Worm (Caenorhabditis elegans) whole organism, young adult: ENCODE results near the gene snu-23.

Experiments used
- B0019.2 ChIP-seq: fragments of 200-800 bp; sonication (Bioruptor generic); conservative IDR thresholded peaks from 2 replicates; pipeline ENCODE4 v1.3.6; 2022; ENCODE audit warnings: missing genetic modification reagents, missing genetic modification characterization, missing compliant biosample characterization
- B0336.3 ChIP-seq: fragments of 200-800 bp; sonication (Bioruptor generic); IDR thresholded peaks from 2 replicates; pipeline ENCODE4 v1.3.6; 2022; ENCODE audit warnings: missing genetic modification characterization, missing compliant biosample characterization
- F22D6.2 ChIP-seq: sonication (generic microtip); optimal IDR thresholded peaks from 2 replicates; lab custom pipeline; 2016; ENCODE audit warnings: mild to moderate bottlenecking, missing genetic modification characterization, missing compliant biosample characterization
- T07F8.4 ChIP-seq: sonication (generic microtip); optimal IDR thresholded peaks from 2 replicates; lab custom pipeline; 2016; ENCODE audit warnings: mild to moderate bottlenecking, missing genetic modification characterization, moderate library complexity, missing compliant biosample characterization
- T26A5.8 ChIP-seq: sonication (generic microtip); optimal IDR thresholded peaks from 2 replicates; lab custom pipeline; 2016; ENCODE audit warnings: missing genetic modification characterization, missing compliant biosample characterization
- Y56A3A.18 ChIP-seq: fragments of 200-800 bp; sonication (Bioruptor generic); IDR thresholded peaks from 2 replicates; pipeline ENCODE4 v1.3.6; 2022; ENCODE audit warnings: missing genetic modification reagents, missing genetic modification characterization, missing compliant biosample characterization
- Y67H2A.10 ChIP-seq: fragments of 200-800 bp; sonication (Bioruptor generic); conservative IDR thresholded peaks from 2 replicates; pipeline ENCODE4 v1.3.6; 2022; ENCODE audit warnings: missing genetic modification reagents, missing genetic modification characterization, missing compliant biosample characterization
- Y95B8A.8 ChIP-seq: fragments of 200-800 bp; sonication (Bioruptor generic); IDR thresholded peaks from 2 replicates; pipeline ENCODE4 v1.3.6; 2022; ENCODE audit warnings: missing genetic modification reagents, missing genetic modification characterization, missing compliant biosample characterization
- ZK185.1 ChIP-seq: sonication (generic microtip); optimal IDR thresholded peaks from 2 replicates; lab custom pipeline; 2016; ENCODE audit warnings: mild to moderate bottlenecking, missing genetic modification characterization, missing compliant biosample characterization; ENCODE audit not compliant: poor library complexity, severe bottlenecking
- aptf-3 ChIP-seq: fragments of 200-800 bp; sonication (Bioruptor generic); IDR thresholded peaks from 2 replicates; pipeline ENCODE4 v1.3.6; 2022; ENCODE audit warnings: missing genetic modification characterization, missing compliant biosample characterization
- athp-1 ChIP-seq: sonication (generic microtip); optimal IDR thresholded peaks from 2 replicates; lab custom pipeline; 2017; ENCODE audit warnings: mild to moderate bottlenecking, missing genetic modification characterization, missing compliant biosample characterization
- attf-3 ChIP-seq: fragments of 200-800 bp; sonication (Bioruptor generic); conservative IDR thresholded peaks from 2 replicates; pipeline ENCODE4 v1.3.6; 2022; ENCODE audit warnings: missing genetic modification reagents, missing genetic modification characterization, missing compliant biosample characterization
- ceh-100 ChIP-seq: fragments of 200-800 bp; sonication (Bioruptor generic); IDR thresholded peaks from 2 replicates; pipeline ENCODE4 v1.3.6; 2022; ENCODE audit warnings: missing genetic modification reagents, missing genetic modification characterization, missing compliant biosample characterization
- ceh-40 ChIP-seq: fragments of 200-800 bp; sonication (Bioruptor generic); IDR thresholded peaks from 2 replicates; pipeline ENCODE4 v1.3.6; 2022; ENCODE audit warnings: missing genetic modification characterization, missing compliant biosample characterization
- chd-7 ChIP-seq: sonication (generic microtip); optimal IDR thresholded peaks from 2 replicates; lab custom pipeline; 2016; ENCODE audit warnings: mild to moderate bottlenecking, missing genetic modification characterization, moderate library complexity, missing compliant biosample characterization
- dox-1 ChIP-seq: fragments of 200-800 bp; sonication (Bioruptor generic); IDR thresholded peaks from 2 replicates; pipeline ENCODE4 v1.3.6; 2022; ENCODE audit warnings: missing genetic modification reagents, missing genetic modification characterization, missing compliant biosample characterization
- egl-18 ChIP-seq: fragments of 200-800 bp; sonication (Bioruptor generic); IDR thresholded peaks from 2 replicates; pipeline ENCODE4 v1.3.6; 2022; ENCODE audit warnings: missing genetic modification reagents, missing genetic modification characterization, missing compliant biosample characterization
- ekl-4 ChIP-seq: fragments of 200-800 bp; sonication (Bioruptor generic); IDR thresholded peaks from 2 replicates; pipeline ENCODE4 v1.3.6; 2022; ENCODE audit warnings: missing genetic modification reagents, missing genetic modification characterization, missing compliant biosample characterization
- ets-4 ChIP-seq: fragments of 200-800 bp; sonication (Bioruptor generic); optimal IDR thresholded peaks from 2 replicates; lab custom pipeline; 2018; ENCODE audit warnings: mild to moderate bottlenecking, missing genetic modification characterization, missing compliant biosample characterization
- fkh-3 ChIP-seq: sonication (generic microtip); optimal IDR thresholded peaks from 2 replicates; lab custom pipeline; 2016; ENCODE audit warnings: mild to moderate bottlenecking, missing genetic modification characterization, missing compliant biosample characterization
- hlh-12 ChIP-seq: sonication (generic microtip); optimal IDR thresholded peaks from 2 replicates; lab custom pipeline; 2016; ENCODE audit warnings: missing genetic modification characterization, missing compliant biosample characterization
- hsf-1 ChIP-seq: fragments of 200-800 bp; sonication (Bioruptor generic); IDR thresholded peaks from 2 replicates; pipeline ENCODE4 v1.3.6; 2022; ENCODE audit warnings: missing genetic modification reagents, missing genetic modification characterization, missing compliant biosample characterization
- lin-26 ChIP-seq: fragments of 200-800 bp; sonication (Bioruptor generic); IDR thresholded peaks from 2 replicates; pipeline ENCODE4 v1.3.6; 2022; ENCODE audit warnings: missing genetic modification reagents, missing genetic modification characterization, missing compliant biosample characterization
- lin-40 ChIP-seq: sonication (generic microtip); optimal IDR thresholded peaks from 2 replicates; lab custom pipeline; 2016; ENCODE audit warnings: missing genetic modification characterization, mild to moderate bottlenecking, missing compliant biosample characterization, missing genotype, missing genetic modification reagents
- lir-1 ChIP-seq: fragments of 200-800 bp; sonication (Bioruptor generic); conservative IDR thresholded peaks from 2 replicates; pipeline ENCODE4 v1.3.6; 2022; ENCODE audit warnings: missing genetic modification reagents, missing genetic modification characterization, missing compliant biosample characterization
- lsl-1 ChIP-seq: fragments of 200-800 bp; sonication (Bioruptor generic); optimal IDR thresholded peaks from 2 replicates; lab custom pipeline; 2018; ENCODE audit warnings: mild to moderate bottlenecking, missing genetic modification characterization, moderate library complexity, missing compliant biosample characterization
- madf-8 ChIP-seq: fragments of 200-800 bp; sonication (Bioruptor generic); conservative IDR thresholded peaks from 2 replicates; pipeline ENCODE4 v1.3.6; 2022; ENCODE audit warnings: missing genetic modification reagents, missing genetic modification characterization, missing compliant biosample characterization
- mel-28 ChIP-seq: sonication (generic microtip); optimal IDR thresholded peaks from 2 replicates; lab custom pipeline; 2016; ENCODE audit warnings: borderline replicate concordance, mild to moderate bottlenecking, missing genetic modification characterization, missing compliant biosample characterization
- nfya-1 ChIP-seq: sonication (generic microtip); optimal IDR thresholded peaks from 2 replicates; lab custom pipeline; 2017; ENCODE audit warnings: antibody characterized with exemption, missing compliant biosample characterization, missing genetic modification characterization, borderline replicate concordance; ENCODE audit not compliant: insufficient read depth
- pbrm-1 ChIP-seq: fragments of 200-800 bp; sonication (Bioruptor generic); IDR thresholded peaks from 2 replicates; pipeline ENCODE4 v1.3.6; 2022; ENCODE audit warnings: missing genetic modification reagents, missing genetic modification characterization, missing compliant biosample characterization
- repo-1 ChIP-seq: sonication (generic microtip); optimal IDR thresholded peaks from 2 replicates; lab custom pipeline; 2017; ENCODE audit warnings: mild to moderate bottlenecking, missing genetic modification characterization, missing compliant biosample characterization
- sdz-38 ChIP-seq: sonication (generic microtip); optimal IDR thresholded peaks from 2 replicates; lab custom pipeline; 2016; ENCODE audit warnings: missing genotype, missing genetic modification characterization, missing compliant biosample characterization
- snpc-1.3 ChIP-seq: sonication (generic microtip); optimal IDR thresholded peaks from 2 replicates; lab custom pipeline; 2017; ENCODE audit warnings: missing genetic modification characterization, mild to moderate bottlenecking, missing compliant biosample characterization, antibody characterized with exemption, moderate library complexity, missing genotype, missing genetic modification reagents; ENCODE audit not compliant: insufficient read depth
- unc-130 ChIP-seq: sonication (generic microtip); optimal IDR thresholded peaks from 2 replicates; lab custom pipeline; 2016; ENCODE audit warnings: missing genetic modification reagents, missing genetic modification characterization, missing compliant biosample characterization
- zfh-2 ChIP-seq: fragments of 200-800 bp; sonication (Bioruptor generic); conservative IDR thresholded peaks from 2 replicates; pipeline ENCODE4 v1.3.6; 2022; ENCODE audit warnings: missing genetic modification reagents, missing genetic modification characterization, missing compliant biosample characterization
- ztf-18 ChIP-seq: sonication (generic microtip); optimal IDR thresholded peaks from 2 replicates; lab custom pipeline; 2016; ENCODE audit warnings: missing genotype, mild to moderate bottlenecking, missing genetic modification characterization, missing compliant biosample characterization
- ztf-22 ChIP-seq: fragments of 200-800 bp; sonication (Bioruptor generic); optimal IDR thresholded peaks from 2 replicates; lab custom pipeline; 2018; ENCODE audit warnings: mild to moderate bottlenecking, missing genetic modification characterization, moderate library complexity, missing compliant biosample characterization
- ztf-26 ChIP-seq: sonication (generic microtip); optimal IDR thresholded peaks from 2 replicates; lab custom pipeline; 2017; ENCODE audit warnings: missing genetic modification characterization, missing compliant biosample characterization
- ztf-28 ChIP-seq: fragments of 200-800 bp; sonication (Bioruptor generic); IDR thresholded peaks from 2 replicates; pipeline ENCODE4 v1.3.6; 2022; ENCODE audit warnings: missing genetic modification reagents, missing genetic modification characterization, missing compliant biosample characterization
- ztf-3 ChIP-seq: fragments of 200-800 bp; sonication (Bioruptor generic); optimal IDR thresholded peaks from 2 replicates; lab custom pipeline; 2018; ENCODE audit warnings: mild to moderate bottlenecking, missing genetic modification characterization, missing compliant biosample characterization
- ztf-6 ChIP-seq: fragments of 200-800 bp; sonication (Bioruptor generic); IDR thresholded peaks from 2 replicates; pipeline ENCODE4 v1.3.6; 2022; ENCODE audit warnings: missing genetic modification reagents, missing genetic modification characterization, missing compliant biosample characterization

snu-23 gene

ce11 chrIII:7728494-7728893, 41.4 kb downstream of the snu-23 start (continued):
- TF ChIP-seq hlh-12: no peak
- TF ChIP-seq ekl-4 (GFP tag; lab: Robert Waterston, UW): no peak
- TF ChIP-seq pbrm-1: no peak
- TF ChIP-seq F22D6.2 (tag; lab: Kevin White, UChicago): no peak
- peak; percentile 54 for TF ChIP-seq ets-4 (GFP tag; lab: Kevin White, UChicago)
- no peak for TF ChIP-seq attf-3
- no peak for TF ChIP-seq madf-8 (GFP tag; lab: Robert Waterston, UW)
- no peak for TF ChIP-seq nfya-1 (tag; lab: Kevin White, UChicago)
- TF ChIP-seq unc-130 (GFP tag; lab: Kevin White, UChicago): no peak
- no peak for TF ChIP-seq ztf-6 (GFP tag; lab: Robert Waterston, UW)
- no peak for TF ChIP-seq Y95B8A.8
- TF ChIP-seq hsf-1 (GFP tag; lab: Robert Waterston, UW): peak; percentile 20; the same call in 1 of the 2 replicates
- TF ChIP-seq Y67H2A.10 (GFP tag; lab: Robert Waterston, UW): no peak
- TF ChIP-seq Y56A3A.18: no peak
- TF ChIP-seq repo-1 (tag; lab: Kevin White, UChicago): peak; percentile 39
- no peak for TF ChIP-seq ztf-3
- no peak for TF ChIP-seq athp-1
- TF ChIP-seq fkh-3 (tag; lab: Kevin White, UChicago): no peak
- TF ChIP-seq ztf-22 (GFP tag; lab: Kevin White, UChicago): peak; percentile 75
- TF ChIP-seq zfh-2 (GFP tag; lab: Robert Waterston, UW): no peak
- peak; percentile 6 for TF ChIP-seq ztf-26 (tag; lab: Kevin White, UChicago)
- no peak for TF ChIP-seq lir-1 (GFP tag; lab: Robert Waterston, UW)
- peak; percentile 66 for TF ChIP-seq lin-40
- no peak for TF ChIP-seq T26A5.8 (tag; lab: Kevin White, UChicago)
- no peak for TF ChIP-seq ztf-28 (GFP tag; lab: Robert Waterston, UW)
- no peak for TF ChIP-seq ceh-40 (GFP tag; lab: Robert Waterston, UW)
- TF ChIP-seq lin-26 (GFP tag; lab: Robert Waterston, UW): no peak
- TF ChIP-seq sdz-38 (tag; lab: Kevin White, UChicago): no peak
- no peak for TF ChIP-seq ceh-100 (GFP tag; lab: Robert Waterston, UW)
- peak; percentile 35; the same call in 1 of the 2 replicates for TF ChIP-seq dox-1 (GFP tag; lab: Robert Waterston, UW)
- no peak for TF ChIP-seq mel-28 (tag; lab: Kevin White, UChicago)
- no peak for TF ChIP-seq ztf-18
- TF ChIP-seq B0336.3: no peak; the same call in 1 of the 2 replicates
- TF ChIP-seq B0019.2 (GFP tag; lab: Robert Waterston, UW): no peak
- no peak for TF ChIP-seq snpc-1.3 (tag; lab: Kevin White, UChicago)
- TF ChIP-seq lsl-1 (GFP tag; lab: Kevin White, UChicago): no peak
- TF ChIP-seq egl-18 (GFP tag; lab: Robert Waterston, UW): no peak

DNA sequence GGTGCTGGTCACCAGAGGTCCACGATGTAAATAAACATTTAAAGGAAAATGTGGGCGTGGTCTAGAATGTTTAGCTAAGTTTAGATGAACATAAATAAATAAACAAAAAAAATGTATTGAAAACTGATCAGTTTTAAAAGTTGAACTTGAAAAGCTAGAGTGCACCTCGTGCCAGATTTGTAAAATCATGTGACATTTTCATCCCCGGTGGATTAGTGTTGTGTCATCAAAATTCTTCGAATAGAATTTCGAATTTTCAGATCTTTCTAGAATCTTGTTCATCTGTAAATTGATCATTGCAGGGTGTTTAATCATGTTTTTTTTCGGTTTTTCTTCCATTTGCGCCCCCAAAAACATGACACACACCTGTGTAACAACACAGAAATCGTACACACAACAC, 43.4 kb downstream of the snu-23 start:
- TF ChIP-seq T07F8.4 (tag; lab: Kevin White, UChicago) (no peak), aptf-3 (GFP tag; lab: Robert Waterston, UW) (no peak), ZK185.1 (tag; lab: Kevin White, UChicago) (no peak), chd-7 (tag; lab: Kevin White, UChicago) (no peak)
